Fruit fly (Drosophila melanogaster): ENCODE results near the gene Tim9a.
A peak's percentile ranks its signal among the peaks of the same experiment; 100 is the strongest.

Gene Tim9a

DNA sequence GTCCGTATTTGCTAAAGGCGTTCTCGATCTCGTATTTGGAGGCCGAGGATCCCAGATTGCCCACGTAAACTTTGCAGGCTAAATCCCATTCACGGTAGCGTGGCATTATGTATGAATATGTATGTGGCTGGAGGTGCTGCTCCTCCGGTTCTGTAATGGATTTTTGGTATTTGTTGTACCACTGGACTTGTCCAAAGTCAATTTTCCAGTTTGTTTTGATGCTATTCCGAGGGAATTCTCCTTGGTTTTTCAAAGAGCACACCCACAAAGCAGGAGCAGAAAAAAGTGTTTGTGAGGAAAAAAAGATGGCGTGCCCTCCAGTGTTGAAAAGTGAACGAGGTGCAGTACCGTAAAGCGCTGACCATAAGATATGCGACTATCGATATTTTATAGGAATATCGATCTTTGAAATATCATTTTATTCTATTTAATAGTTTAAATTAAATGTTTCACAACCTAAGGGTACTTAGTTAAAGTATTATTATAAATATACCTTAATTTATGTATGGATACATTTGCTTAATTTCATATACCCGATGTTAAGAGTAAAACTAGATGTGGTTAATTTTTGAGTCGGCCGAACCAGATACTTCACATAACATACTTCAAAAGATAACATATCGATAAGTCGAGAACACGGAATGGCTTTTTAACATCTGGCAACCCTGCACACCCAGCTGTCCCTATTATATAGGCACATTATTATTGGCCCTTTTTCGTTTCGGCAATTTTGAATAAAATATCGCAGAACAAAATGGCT lies at the start of gene Tim9a, which contains the start of gene Rbp1-like:
Gene Tim9a (plus strand): TSS at position 628 of the 760 bp plus-strand sequence.
Gene Rbp1-like (minus strand): TSS at position 295 of the 760 bp plus-strand sequence.
- peak; percentile 66 for TF ChIP-seq noc (tag; optimal IDR thresholded peaks at IDR 0.05)

DNA sequence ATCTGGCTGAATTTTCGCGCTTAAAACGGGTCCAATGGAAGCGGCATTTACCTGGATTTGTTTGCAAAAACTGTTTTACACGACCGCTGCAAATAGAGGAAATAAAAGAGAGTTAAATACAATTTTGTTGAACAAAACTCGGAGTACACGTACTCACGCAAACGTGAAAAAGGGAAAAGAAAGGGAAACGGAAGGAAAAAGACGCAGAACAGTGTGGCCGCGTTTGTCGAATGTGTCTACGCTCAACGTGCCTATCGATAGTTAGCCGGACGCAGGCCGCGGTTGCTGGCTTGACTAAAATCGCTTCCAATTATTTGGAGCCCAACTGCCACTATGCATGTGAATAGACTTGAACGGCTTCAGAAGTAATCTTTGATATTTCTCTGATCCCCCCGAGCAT lies 47.6 kb upstream of the Tim9a start, which contains the start of gene RpS15Aa:
Gene RpS15Aa (minus strand): TSS at position 252 of the 400 bp plus-strand sequence.
- peak; percentile 51 for TF ChIP-seq noc (tag; optimal IDR thresholded peaks at IDR 0.05)

DNA sequence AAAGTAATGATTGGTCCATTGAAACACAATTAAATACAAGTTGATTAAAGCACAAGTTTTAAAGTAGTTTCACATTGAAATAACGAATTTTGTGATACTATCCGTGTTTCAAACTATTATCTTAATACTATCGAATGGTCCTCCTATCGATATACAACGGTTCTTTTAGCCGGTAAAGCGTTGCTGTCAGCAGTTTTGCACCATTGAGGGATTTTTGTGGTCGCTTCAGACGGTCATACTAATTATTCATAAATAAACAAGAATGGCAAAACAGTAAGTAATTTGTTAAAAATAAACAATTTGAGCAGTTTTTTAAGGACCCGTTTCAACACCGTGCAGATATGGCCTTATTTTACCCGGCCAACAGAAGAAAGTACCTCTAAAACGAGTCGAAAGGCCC lies 46.9 kb upstream of the Tim9a start, which contains the start of gene CG15747:
Gene CG15747 (plus strand): TSS at position 206 of the 400 bp plus-strand sequence.
- TF ChIP-seq noc (tag; optimal IDR thresholded peaks at IDR 0.05): no peak

dm6 chrX:13345327-13345726 lies 39.7 kb upstream of the Tim9a start:
- TF ChIP-seq noc (tag; optimal IDR thresholded peaks at IDR 0.05): no peak

DNA sequence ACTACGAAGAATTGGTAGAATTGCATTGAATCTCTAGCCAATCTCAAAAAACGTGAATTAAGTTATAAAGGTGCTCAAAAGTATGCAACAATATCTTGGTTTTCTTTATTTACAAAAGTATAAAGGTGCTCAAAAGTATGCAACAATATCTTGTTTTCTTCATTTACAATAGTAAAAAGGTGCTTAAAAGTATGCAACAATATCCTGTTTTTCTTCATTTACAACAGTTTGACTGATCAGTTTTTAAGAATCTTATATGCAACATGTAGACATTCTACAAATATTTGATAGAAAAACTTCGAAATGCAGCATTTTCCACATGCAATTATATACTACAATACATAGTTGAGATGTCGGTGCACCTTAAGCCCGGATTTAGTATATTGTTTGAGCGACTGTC lies 38.0 kb upstream of the Tim9a start:
- TF ChIP-seq noc (tag; optimal IDR thresholded peaks at IDR 0.05): no peak

DNA sequence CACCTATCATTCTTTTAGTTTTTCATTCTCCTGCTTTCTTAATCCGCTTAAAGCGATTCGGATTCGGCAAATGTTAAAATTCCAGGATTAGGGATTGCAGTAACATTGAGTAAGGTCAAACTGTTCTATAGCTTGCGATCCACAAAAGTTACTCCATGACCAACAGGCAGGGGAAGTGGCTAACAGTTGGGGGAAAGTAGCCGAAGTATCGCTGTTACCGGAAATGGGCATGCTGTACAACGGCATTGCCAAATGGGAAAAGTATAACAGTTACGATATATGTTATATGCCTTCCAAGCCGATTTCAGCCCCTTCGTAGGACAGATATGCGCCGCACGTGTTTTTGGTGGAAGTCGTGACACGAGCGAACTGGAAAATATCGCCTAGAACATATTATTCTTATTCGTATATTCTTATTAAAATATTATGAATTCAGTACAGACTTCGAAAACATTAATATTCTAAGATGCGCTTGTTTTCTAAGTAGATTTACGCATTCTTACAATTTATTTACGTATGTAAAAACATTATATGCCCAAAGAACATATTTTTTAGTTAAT lies 26.7 kb upstream of the Tim9a start:
- TF ChIP-seq noc (tag; optimal IDR thresholded peaks at IDR 0.05): no peak

DNA sequence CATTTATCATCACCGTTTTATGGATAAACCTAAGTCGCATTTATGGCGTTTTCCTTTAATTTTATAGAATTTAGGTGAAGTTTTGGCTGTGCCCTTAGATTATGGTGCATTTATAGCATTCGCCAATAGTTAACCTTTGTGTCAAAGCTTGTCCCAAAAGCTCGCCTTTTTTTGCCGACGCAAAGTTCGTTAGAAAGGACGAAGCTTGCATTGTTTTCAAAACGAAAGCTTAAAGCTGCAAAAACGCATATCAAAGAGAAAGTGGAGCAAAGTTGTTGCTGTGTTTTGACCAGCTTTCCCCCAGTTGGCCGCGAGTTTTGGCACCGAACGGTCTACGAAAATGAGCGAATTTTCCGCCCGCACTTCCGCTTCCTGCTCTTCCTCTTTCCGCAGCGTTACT lies 26.1 kb upstream of the Tim9a start, which contains the start of gene Syt12:
Gene Syt12 (plus strand): TSS at position 301 of the 400 bp plus-strand sequence.
- no peak for TF ChIP-seq noc (tag; optimal IDR thresholded peaks at IDR 0.05)

dm6 chrX:13368149-13368548 lies 16.9 kb upstream of the Tim9a start, which contains the start of gene dmrt11E:
TSS of gene dmrt11E (plus strand) at chrX:13368191.
- no peak for TF ChIP-seq noc (tag; optimal IDR thresholded peaks at IDR 0.05)

DNA sequence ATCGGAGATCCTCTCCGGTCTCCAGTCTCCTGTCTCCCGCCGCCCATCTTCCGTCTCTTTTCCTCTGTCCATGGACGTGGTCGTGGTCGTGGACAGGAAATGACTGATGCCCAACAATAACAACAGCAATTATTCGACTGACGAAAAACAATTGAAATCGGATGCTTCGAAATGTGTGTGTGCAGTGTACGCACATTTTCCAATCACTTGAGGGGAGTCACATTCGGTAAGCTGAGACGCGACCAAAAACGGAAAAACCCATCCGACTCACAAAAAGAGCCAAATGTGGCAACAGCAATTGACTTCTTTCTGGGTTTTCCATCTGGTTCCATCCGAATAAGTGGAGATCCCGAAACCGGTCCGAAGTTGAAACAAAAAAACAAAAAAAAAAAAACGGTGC lies 15.6 kb upstream of the Tim9a start:
- TF ChIP-seq noc (tag; optimal IDR thresholded peaks at IDR 0.05): no peak

- no peak for TF ChIP-seq noc (tag; optimal IDR thresholded peaks at IDR 0.05)
These were observed 14.7 kb upstream of the Tim9a start, which contains the start of gene CG1640 for dm6 chrX:13370306-13370705. TSS of gene CG1640 (plus strand) at chrX:13370606.

dm6 chrX:13370826-13371703 lies 13.9 kb upstream of the Tim9a start:
- peak; percentile 37 for TF ChIP-seq noc (tag; optimal IDR thresholded peaks at IDR 0.05)

dm6 chrX:13371704-13372049 lies 13.3 kb upstream of the Tim9a start:
- TF ChIP-seq noc (tag; optimal IDR thresholded peaks at IDR 0.05): no peak

- no peak for TF ChIP-seq noc (tag; optimal IDR thresholded peaks at IDR 0.05)
These were observed 12.5 kb upstream of the Tim9a start for dm6 chrX:13372512-13372911.

- peak; percentile 63 for TF ChIP-seq noc (tag; optimal IDR thresholded peaks at IDR 0.05)
These were observed 11.5 kb upstream of the Tim9a start for dm6 chrX:13373239-13374153.

- no peak for TF ChIP-seq noc (tag; optimal IDR thresholded peaks at IDR 0.05)
These were observed 10.9 kb upstream of the Tim9a start for dm6 chrX:13374154-13374536.

All from whole organism, larva.